Fruit fly (Drosophila melanogaster): ENCODE data around the gene Tango10.

Gene Tango10

dm6 chrX:11683480-11683879 lies 36.6 kb upstream of the Tango10 start (continued):
- TF ChIP-seq ham (GFP tag; IDR thresholded peaks at IDR 0.05) (no peak), CG6854 (GFP tag; optimal IDR thresholded peaks at IDR 0.05) (no peak), CG14014 (GFP tag; IDR thresholded peaks at IDR 0.05) (no peak), zen2 (GFP tag; IDR thresholded peaks at IDR 0.05; ENCODE audit: partially characterized antibody) (no peak), CG11723 (GFP tag; optimal IDR thresholded peaks at IDR 0.05) (no peak), Sin3A (optimal IDR thresholded peaks at IDR 0.05) (no peak), trh (GFP tag; optimal IDR thresholded peaks at IDR 0.05) (no peak), sug (tag; optimal IDR thresholded peaks at IDR 0.05) (peak; percentile 96), Ets97D (GFP tag; optimal IDR thresholded peaks at IDR 0.05) (no peak), CG17802 (tag; optimal IDR thresholded peaks at IDR 0.05) (no peak), Eip74EF (GFP tag; optimal IDR thresholded peaks at IDR 0.05) (no peak), Drgx (GFP tag; IDR thresholded peaks at IDR 0.05) (peak; percentile 35; the same call in 1 of the 2 replicates), nau (GFP tag; optimal IDR thresholded peaks at IDR 0.05) (no peak), CG13296 (GFP tag; optimal IDR thresholded peaks at IDR 0.05) (no peak), Trl (optimal IDR thresholded peaks at IDR 0.05) (no peak), Trl (GFP tag; optimal IDR thresholded peaks at IDR 0.05) (no peak), CG18599 (GFP tag; optimal IDR thresholded peaks at IDR 0.05) (no peak), CG12744 (GFP tag; optimal IDR thresholded peaks at IDR 0.05) (no peak), Max (GFP tag; optimal IDR thresholded peaks at IDR 0.05) (no peak), Antp (GFP tag; optimal IDR thresholded peaks at IDR 0.05) (no peak), Myb (GFP tag; optimal IDR thresholded peaks at IDR 0.05) (no peak), gfzf (GFP tag; optimal IDR thresholded peaks at IDR 0.05) (no peak), esg (GFP tag; conservative IDR thresholded peaks at IDR 0.05) (no peak), CG9817 (tag; optimal IDR thresholded peaks at IDR 0.05) (no peak), Doc3 (GFP tag; IDR thresholded peaks at IDR 0.05; ENCODE audit: partially characterized antibody) (no peak), fd64A (GFP tag; optimal IDR thresholded peaks at IDR 0.05) (no peak), CG8388 (GFP tag; optimal IDR thresholded peaks at IDR 0.05) (no peak), HHEX (GFP tag; optimal IDR thresholded peaks at IDR 0.05) (no peak), CG6254 (GFP tag; optimal IDR thresholded peaks at IDR 0.05) (no peak), sens (GFP tag) (peak; percentile 18), Bgb (GFP tag; IDR thresholded peaks at IDR 0.05; ENCODE audit: partially characterized antibody) (0 out of 2 replicates have a peak, but pooled peaks have one; percentile 11)

- TF ChIP-seq D19A (tag; optimal IDR thresholded peaks at IDR 0.05) (peak; percentile 96), CG17328 (GFP tag; IDR thresholded peaks at IDR 0.05) (0 out of 2 replicates have a peak, but pooled peaks have one; percentile 25), ci (GFP tag; IDR thresholded peaks at IDR 0.05) (0 out of 3 replicates have a peak, but pooled peaks have one; percentile 23), CG8290 (GFP tag; optimal IDR thresholded peaks at IDR 0.05) (no peak), CG8290 (tag; optimal IDR thresholded peaks at IDR 0.05) (peak in 1 of 2 experiments; percentile 42), Xrp1 (GFP tag; IDR thresholded peaks at IDR 0.05) (no peak), ATbp (GFP tag; optimal IDR thresholded peaks at IDR 0.05) (peak; percentile 15), CG6654 (GFP tag; optimal IDR thresholded peaks at IDR 0.05) (no peak), CG12659 (GFP tag; optimal IDR thresholded peaks at IDR 0.05) (peak; percentile 4), Antp (GFP tag; optimal IDR thresholded peaks at IDR 0.05) (no peak), fru (optimal IDR thresholded peaks at IDR 0.05) (no peak), Med (GFP tag) (peak; percentile 69), ara (GFP tag; IDR thresholded peaks at IDR 0.05) (no peak), CG18599 (GFP tag; optimal IDR thresholded peaks at IDR 0.05) (peak; percentile 11), prd (optimal IDR thresholded peaks at IDR 0.05) (no peak), prd (GFP tag; IDR thresholded peaks at IDR 0.05) (0 out of 3 replicates have a peak, but pooled peaks have one; percentile 7), CG9609 (GFP tag; optimal IDR thresholded peaks at IDR 0.05) (no peak), row (GFP tag; IDR thresholded peaks at IDR 0.05) (peak; percentile 70), CG2116 (GFP tag; optimal IDR thresholded peaks at IDR 0.05) (no peak), Trl (optimal IDR thresholded peaks at IDR 0.05) (no peak), Trl (GFP tag; optimal IDR thresholded peaks at IDR 0.05) (no peak), CG15514 (GFP tag; optimal IDR thresholded peaks at IDR 0.05) (peak; percentile 83), CG13296 (GFP tag; optimal IDR thresholded peaks at IDR 0.05) (peak; percentile 3), ab (GFP tag; optimal IDR thresholded peaks at IDR 0.05) (no peak), CG4707 (GFP tag; optimal IDR thresholded peaks at IDR 0.05) (no peak), gcm2 (GFP tag; optimal IDR thresholded peaks at IDR 0.05) (no peak)
These were observed 35.6 kb upstream of the Tango10 start for dm6 chrX:11684462-11684861.
